Worm (Caenorhabditis elegans): ENCODE measurements around the gene lurp-3.

- TF ChIP-seq egl-27 (tag; optimal IDR thresholded peaks at IDR 0.05) (no peak), nhr-12 (tag; optimal IDR thresholded peaks at IDR 0.05) (no peak), nhr-47 (tag; optimal IDR thresholded peaks at IDR 0.05) (no peak), skn-1 (tag; optimal IDR thresholded peaks at IDR 0.05) (no peak), lin-13 (GFP tag; optimal IDR thresholded peaks at IDR 0.05) (no peak), irx-1 (tag; optimal IDR thresholded peaks at IDR 0.05) (no peak), mab-9 (GFP tag; IDR thresholded peaks at IDR 0.05) (no peak), rnt-1 (tag; optimal IDR thresholded peaks at IDR 0.05) (no peak), nhr-28 (tag; optimal IDR thresholded peaks at IDR 0.05) (no peak), lin-15B (tag; optimal IDR thresholded peaks at IDR 0.05) (no peak), ceh-90 (tag; optimal IDR thresholded peaks at IDR 0.05) (no peak), sptf-1 (tag; optimal IDR thresholded peaks at IDR 0.05) (no peak)
These were observed 40.1 kb upstream of the lurp-3 start for ce11 chrV:13415462-13415861.
